Worm (Caenorhabditis elegans): ENCODE data around the gene catp-2.

DNA sequence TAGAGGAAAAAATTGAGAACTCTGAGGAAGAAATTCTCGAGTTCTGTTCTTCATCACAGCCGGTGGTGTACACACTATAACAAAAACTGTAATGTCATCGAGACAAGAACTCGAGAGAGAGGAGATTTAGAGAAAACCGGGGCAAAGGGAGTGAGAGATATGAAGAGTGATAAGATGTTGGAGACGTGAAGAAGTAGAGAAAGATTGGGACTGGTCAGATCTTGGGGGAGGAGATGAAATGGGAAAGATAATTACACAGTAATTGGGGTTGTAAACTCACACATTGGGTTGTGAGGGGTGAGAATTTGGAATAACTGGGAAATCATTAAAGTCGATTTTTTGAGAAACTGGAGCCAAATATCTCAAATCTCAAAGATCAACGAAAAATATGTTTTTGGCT, 31.3 kb downstream of the catp-2 start:
- TF ChIP-seq snpc-4 (tag; optimal IDR thresholded peaks at IDR 0.05): no peak
- TF ChIP-seq nhr-77 (tag; optimal IDR thresholded peaks at IDR 0.05): no peak
- TF ChIP-seq Y116A8C.19 (tag; optimal IDR thresholded peaks at IDR 0.05; ENCODE audit: borderline replicate concordance): no peak
- no peak for TF ChIP-seq sptf-1 (tag; optimal IDR thresholded peaks at IDR 0.05)
- TF ChIP-seq lsy-2 (tag; optimal IDR thresholded peaks at IDR 0.05): no peak

Measured in whole organism, L1 larva.